Worm (Caenorhabditis elegans): ENCODE results near the gene inos-1.

ce11 chrII:11731174-11731724, 31.1 kb upstream of the inos-1 start:
- TF ChIP-seq lin-13 (GFP tag; optimal IDR thresholded peaks at IDR 0.05) (no peak), ztf-11 (tag; optimal IDR thresholded peaks at IDR 0.05) (no peak), unc-62 (GFP tag; optimal IDR thresholded peaks at IDR 0.05 in 1 of 2) (no peak), unc-62 (tag; optimal IDR thresholded peaks at IDR 0.05) (no peak), lsy-2 (tag; optimal IDR thresholded peaks at IDR 0.05) (no peak), snpc-4 (tag; optimal IDR thresholded peaks at IDR 0.05) (no peak)

Measured in whole organism, L4 larva.